Fruit fly (Drosophila melanogaster) whole organism, embryonic: ENCODE results near the gene Dlc90F.

Experiments used
- CG10565 ChIP-seq: fragments of 200-800 bp; sonication (Bioruptor generic); optimal IDR thresholded peaks from 3 replicates; lab custom pipeline; 2016; ENCODE audit warnings: missing biosample characterization, mild to moderate bottlenecking, missing genetic modification characterization
- CG10979 ChIP-seq: fragments of 200-800 bp; sonication (Bioruptor generic); optimal IDR thresholded peaks from 2 replicates; lab custom pipeline; 2018; ENCODE audit warnings: missing biosample characterization, mild to moderate bottlenecking, missing genetic modification characterization, moderate library complexity
- CG11695 ChIP-seq: fragments of 200-800 bp; sonication (Bioruptor generic); IDR thresholded peaks from 3 replicates; pipeline ENCODE4 v1.3.6; 2022; ENCODE audit warnings: missing biosample characterization, missing genetic modification characterization
- CG12155 ChIP-seq: fragments of 200-800 bp; sonication (Bioruptor generic); optimal IDR thresholded peaks from 3 replicates; lab custom pipeline; 2016; ENCODE audit warnings: missing biosample characterization, missing genetic modification characterization
- CG12219 ChIP-seq: fragments of 200-800 bp; sonication (Bioruptor generic); optimal IDR thresholded peaks from 3 replicates; lab custom pipeline; 2018; ENCODE audit warnings: missing biosample characterization, mild to moderate bottlenecking, missing genetic modification characterization
- CG14965 ChIP-seq: fragments of 200-800 bp; sonication (Bioruptor generic); optimal IDR thresholded peaks from 2 replicates; lab custom pipeline; 2016; ENCODE audit warnings: missing biosample characterization, missing genetic modification characterization, borderline replicate concordance
- CG17802 ChIP-seq: fragments of 200-800 bp; sonication (Bioruptor generic); optimal IDR thresholded peaks from 2 replicates; lab custom pipeline; 2018; ENCODE audit warnings: missing biosample characterization, mild to moderate bottlenecking, missing genetic modification characterization, moderate library complexity
- CG18599 ChIP-seq: fragments of 200-800 bp; sonication (Bioruptor generic); optimal IDR thresholded peaks from 3 replicates; lab custom pipeline; 2017; ENCODE audit warnings: missing biosample characterization, missing genetic modification characterization, mild to moderate bottlenecking, moderate library complexity, missing genetic modification reagents
- CG18764 ChIP-seq: fragments of 200-800 bp; sonication (Bioruptor generic); optimal IDR thresholded peaks from 3 replicates; lab custom pipeline; 2016; ENCODE audit warnings: missing biosample characterization, missing genetic modification characterization
- CG31224 ChIP-seq: fragments of 200-800 bp; sonication (Bioruptor generic); IDR thresholded peaks from 2 replicates; pipeline ENCODE4 v1.3.6; 2022; ENCODE audit warnings: missing biosample characterization, missing genetic modification characterization
- CG32772 ChIP-seq: fragments of 200-800 bp; sonication (Bioruptor generic); IDR thresholded peaks from 2 replicates; pipeline ENCODE4 v1.3.6; 2022; ENCODE audit warnings: missing biosample characterization, missing genetic modification characterization
- CG3995 ChIP-seq: fragments of 200-800 bp; sonication (Bioruptor generic); optimal IDR thresholded peaks from 3 replicates; lab custom pipeline; 2016; ENCODE audit warnings: missing biosample characterization, missing genetic modification characterization
- CG4820 ChIP-seq: fragments of 200-800 bp; sonication (Bioruptor generic); optimal IDR thresholded peaks from 3 replicates; lab custom pipeline; 2016; ENCODE audit warnings: missing biosample characterization, missing genetic modification characterization
- CG4854 ChIP-seq: fragments of 200-800 bp; sonication (Bioruptor generic); optimal IDR thresholded peaks from 2 replicates; lab custom pipeline; 2016; ENCODE audit warnings: missing biosample characterization, missing genetic modification characterization, inconsistent platforms
- CG6175 ChIP-seq: fragments of 200-800 bp; sonication (Bioruptor generic); IDR thresholded peaks from 3 replicates; pipeline ENCODE4 v1.3.6; 2022; ENCODE audit warnings: missing biosample characterization, missing genetic modification characterization
- CG6854 ChIP-seq: fragments of 200-800 bp; sonication (Bioruptor generic); optimal IDR thresholded peaks from 3 replicates; lab custom pipeline; 2017; ENCODE audit warnings: missing biosample characterization, mild to moderate bottlenecking, missing genetic modification characterization
- CG8290 ChIP-seq, 3 experiments: fragments of 200-800 bp; sonication (Bioruptor generic); optimal IDR thresholded peaks; 2 replicates each; lab custom pipeline; 2016 to 2019; ENCODE audit warnings: missing biosample characterization in 3 of 3, missing genetic modification characterization in 3 of 3, mild to moderate bottlenecking in 2 of 3, moderate library complexity in 1 of 3
- CG9817 ChIP-seq: fragments of 200-800 bp; sonication (Bioruptor generic); optimal IDR thresholded peaks from 2 replicates; lab custom pipeline; 2018; ENCODE audit warnings: missing biosample characterization, mild to moderate bottlenecking, missing genetic modification characterization, moderate library complexity
- Dbx ChIP-seq: fragments of 200-800 bp; sonication (Bioruptor generic); IDR thresholded peaks from 3 replicates; pipeline ENCODE4 v1.3.6; 2022; ENCODE audit warnings: missing biosample characterization, missing genetic modification characterization
- Dip3 ChIP-seq: fragments of 200-800 bp; sonication (Bioruptor generic); optimal IDR thresholded peaks from 3 replicates; lab custom pipeline; 2016; ENCODE audit warnings: missing biosample characterization, missing genetic modification characterization
- Doc3 ChIP-seq: fragments of 200-800 bp; sonication (Bioruptor generic); IDR thresholded peaks from 3 replicates; pipeline ENCODE4 v1.3.6; 2022; ENCODE audit warnings: missing biosample characterization, missing genetic modification characterization; ENCODE audit not compliant: partially characterized antibody
- Hr51 ChIP-seq, 2 experiments: fragments of 200-800 bp; sonication (Bioruptor generic); optimal IDR thresholded peaks; 2 replicates in 1 of 2; 3 replicates in 1 of 2; lab custom pipeline; 2016 to 2018; ENCODE audit warnings: missing biosample characterization in 2 of 2, missing genetic modification characterization in 2 of 2, mild to moderate bottlenecking in 1 of 2, moderate library complexity in 1 of 2
- Hsf ChIP-seq: fragments of 200-800 bp; sonication (Bioruptor generic); optimal IDR thresholded peaks from 3 replicates; lab custom pipeline; 2016; ENCODE audit warnings: missing biosample characterization, missing genetic modification characterization
- Oaz ChIP-seq: fragments of 200-800 bp; sonication (Bioruptor generic); IDR thresholded peaks from 2 replicates; pipeline ENCODE4 v1.3.6; 2022; ENCODE audit warnings: missing biosample characterization, missing genetic modification characterization
- Rfx ChIP-seq: fragments of 200-800 bp; sonication (Bioruptor generic); IDR thresholded peaks from 2 replicates; pipeline ENCODE4 v1.3.6; 2022; ENCODE audit warnings: missing biosample characterization, missing genetic modification characterization
- Scr ChIP-seq: fragments of 200-800 bp; sonication (Bioruptor generic); IDR thresholded peaks from 2 replicates; pipeline ENCODE4 v1.3.6; 2022; ENCODE audit warnings: missing biosample characterization, missing genetic modification characterization; ENCODE audit not compliant: partially characterized antibody
- ac ChIP-seq: fragments of 200-800 bp; sonication (Bioruptor generic); optimal IDR thresholded peaks from 3 replicates; lab custom pipeline; 2017; ENCODE audit warnings: missing biosample characterization, mild to moderate bottlenecking, missing genetic modification characterization
- ash1 ChIP-seq: fragments of 200-800 bp; sonication (Bioruptor generic); optimal IDR thresholded peaks from 2 replicates; lab custom pipeline; 2018; ENCODE audit warnings: missing biosample characterization, mild to moderate bottlenecking, missing genetic modification characterization
- chinmo ChIP-seq: fragments of 200-800 bp; sonication (Bioruptor generic); IDR thresholded peaks from 4 replicates; pipeline ENCODE4 v1.3.6; 2022; ENCODE audit warnings: missing biosample characterization, missing genetic modification characterization; ENCODE audit not compliant: partially characterized antibody
- crol ChIP-seq: fragments of 200-800 bp; sonication (Bioruptor generic); IDR thresholded peaks from 2 replicates; pipeline ENCODE4 v1.3.6; 2022; ENCODE audit warnings: missing biosample characterization, missing genetic modification characterization
- h ChIP-seq: fragments of >200 bp; optimal IDR thresholded peaks from 2 replicates; lab custom pipeline; 2017
- hkb ChIP-seq, 2 experiments: fragments of 200-800 bp in 1 of 2; fragments of >200 bp in 1 of 2; sonication (Bioruptor generic) in 1 of 2; IDR thresholded peaks in 1 of 2; optimal IDR thresholded peaks in 1 of 2; 2 replicates each; pipeline versions ENCODE4 v1.3.6 to Lab custom; 2017 to 2022; ENCODE audit warnings: missing biosample characterization in 1 of 2, missing genetic modification characterization in 1 of 2
- lilli ChIP-seq: fragments of 200-800 bp; sonication (Bioruptor generic); optimal IDR thresholded peaks from 3 replicates; lab custom pipeline; 2016; ENCODE audit warnings: missing biosample characterization, missing genetic modification characterization
- lov ChIP-seq, 2 experiments: fragments of 200-800 bp in 1 of 2; fragments of >200 bp in 1 of 2; sonication (Bioruptor generic) in 1 of 2; IDR thresholded peaks in 1 of 2; optimal IDR thresholded peaks in 1 of 2; 2 replicates in 1 of 2; 3 replicates in 1 of 2; pipeline versions ENCODE4 v1.3.6 to Lab custom; 2017 to 2022; ENCODE audit warnings: missing biosample characterization in 1 of 2, missing genetic modification characterization in 1 of 2
- mam ChIP-seq: fragments of 200-800 bp; sonication (Bioruptor generic); optimal IDR thresholded peaks from 3 replicates; lab custom pipeline; 2016; ENCODE audit warnings: missing biosample characterization, missing genetic modification characterization
- nerfin-1 ChIP-seq: fragments of 200-800 bp; sonication (Bioruptor generic); optimal IDR thresholded peaks from 3 replicates; lab custom pipeline; 2019; ENCODE audit warnings: missing biosample characterization, mild to moderate bottlenecking, missing genetic modification characterization, moderate library complexity
- odd ChIP-seq: fragments of 200-800 bp; sonication (Bioruptor generic); optimal IDR thresholded peaks from 2 replicates; lab custom pipeline; 2017; ENCODE audit warnings: missing biosample characterization, mild to moderate bottlenecking, missing genetic modification characterization
- pnt ChIP-seq: fragments of 200-800 bp; sonication (Bioruptor generic); optimal IDR thresholded peaks from 3 replicates; lab custom pipeline; 2016; ENCODE audit warnings: missing biosample characterization, missing genetic modification characterization
- pum ChIP-seq: fragments of 200-800 bp; sonication (Bioruptor generic); optimal IDR thresholded peaks from 2 replicates; lab custom pipeline; 2016; ENCODE audit warnings: missing biosample characterization, missing genetic modification characterization
- pzg ChIP-seq: fragments of 200-800 bp; sonication (Bioruptor generic); optimal IDR thresholded peaks from 3 replicates; lab custom pipeline; 2018; ENCODE audit warnings: missing biosample characterization, mild to moderate bottlenecking, missing genetic modification characterization, moderate library complexity
- run ChIP-seq: fragments of 200-800 bp; sonication (Bioruptor generic); optimal IDR thresholded peaks from 3 replicates; lab custom pipeline; 2018; ENCODE audit warnings: missing biosample characterization, mild to moderate bottlenecking, missing genetic modification characterization
- slbo ChIP-seq: fragments of 200-800 bp; sonication (Bioruptor generic); IDR thresholded peaks from 2 replicates; pipeline ENCODE4 v1.3.6; 2022; ENCODE audit warnings: missing biosample characterization, missing genetic modification characterization
- sqz ChIP-seq: fragments of 200-800 bp; sonication (Bioruptor generic); optimal IDR thresholded peaks from 3 replicates; lab custom pipeline; 2018; ENCODE audit warnings: missing biosample characterization, mild to moderate bottlenecking, missing genetic modification characterization
- tin ChIP-seq: fragments of 200-800 bp; sonication (Bioruptor generic); optimal IDR thresholded peaks from 3 replicates; lab custom pipeline; 2016; ENCODE audit warnings: missing biosample characterization, missing genetic modification characterization
- tll ChIP-seq, 2 experiments: fragments of 200-800 bp in 1 of 2; fragments of >200 bp in 1 of 2; sonication (Bioruptor generic) in 1 of 2; optimal IDR thresholded peaks; 2 replicates each; lab custom pipeline; 2017 to 2019; ENCODE audit warnings: missing biosample characterization in 2 of 2, missing genetic modification characterization in 2 of 2, mild to moderate bottlenecking in 1 of 2, moderate library complexity in 1 of 2
- unc-4 ChIP-seq: fragments of 200-800 bp; sonication (Bioruptor generic); IDR thresholded peaks from 2 replicates; pipeline ENCODE4 v1.3.6; 2022; ENCODE audit warnings: missing biosample characterization, missing genetic modification characterization; ENCODE audit not compliant: partially characterized antibody
- usp ChIP-seq: fragments of >200 bp; optimal IDR thresholded peaks from 2 replicates; lab custom pipeline; 2017; ENCODE audit warnings: missing biosample characterization, missing genetic modification characterization

Dlc90F gene

dm6 chr3R:18298298-18298899, 630 bp upstream of the Dlc90F start (continued):
- TF ChIP-seq pum (GFP tag; lab: Kevin White, UChicago) (no peak), nerfin-1 (tag; lab: Kevin White, UChicago) (peak; percentile 95), CG18599 (peak; percentile 54), CG12219 (peak; percentile 18), ash1 (GFP tag; lab: Kevin White, UChicago) (no peak), Scr (GFP tag; lab: Robert Waterston, UW) (no peak), hkb (optimal IDR thresholded peaks at IDR 0.05; lab: Kevin White, UChicago) (no peak), hkb (GFP tag; IDR thresholded peaks at IDR 0.05; lab: Robert Waterston, UW) (peak; percentile 19; the same call in 1 of the 2 replicates), pzg (GFP tag; lab: Kevin White, UChicago) (no peak), pnt (GFP tag; lab: Kevin White, UChicago) (peak; percentile 18), Dbx (GFP tag; lab: Robert Waterston, UW) (peak; percentile 54; the same call in 2 of the 3 replicates), sqz (GFP tag; lab: Kevin White, UChicago) (peak; percentile 8), CG8290 (GFP tag; optimal IDR thresholded peaks at IDR 0.05; lab: Kevin White, UChicago) (no peak), CG8290 (tag; optimal IDR thresholded peaks at IDR 0.05; lab: Kevin White, UChicago) (peak in 1 of 2 experiments; percentile 60), CG6854 (GFP tag; lab: Kevin White, UChicago) (peak; percentile 42), ac (peak; percentile 89), CG12155 (peak; percentile 54), CG10565 (GFP tag; lab: Kevin White, UChicago) (no peak), CG17802 (tag; lab: Kevin White, UChicago) (no peak), CG14965 (no peak), unc-4 (GFP tag; lab: Robert Waterston, UW) (no peak), CG4820 (GFP tag; lab: Kevin White, UChicago) (no peak), mam (GFP tag; lab: Kevin White, UChicago) (peak; percentile 25), lov (optimal IDR thresholded peaks at IDR 0.05; lab: Kevin White, UChicago) (no peak), lov (GFP tag; IDR thresholded peaks at IDR 0.05; lab: Robert Waterston, UW) (no peak), usp (no peak), Rfx (GFP tag; lab: Robert Waterston, UW) (peak; percentile 56), CG3995 (no peak), CG18764 (GFP tag; lab: Kevin White, UChicago) (peak; percentile 2), Oaz (GFP tag; lab: Robert Waterston, UW) (no peak), CG31224 (GFP tag; lab: Robert Waterston, UW) (no peak), tll (GFP tag; optimal IDR thresholded peaks at IDR 0.05; lab: Kevin White, UChicago) (peak in 1 of 2 experiments; percentile 57), chinmo (peak; percentile 60; the same call in 2 of the 4 replicates), Doc3 (no peak), CG32772 (GFP tag; lab: Robert Waterston, UW) (no peak), lilli (GFP tag; lab: Kevin White, UChicago) (peak; percentile 25), CG4854 (peak; percentile 29), CG11695 (GFP tag; lab: Robert Waterston, UW) (0 out of 3 replicates have a peak, but pooled peaks have one; percentile 1), h (no peak), CG10979 (tag; lab: Kevin White, UChicago) (no peak), CG9817 (tag; lab: Kevin White, UChicago) (peak; percentile 21), Dip3 (GFP tag; lab: Kevin White, UChicago) (peak; percentile 18), run (tag; lab: Kevin White, UChicago) (peak; percentile 31), tin (GFP tag; lab: Kevin White, UChicago) (no peak), crol (GFP tag; lab: Robert Waterston, UW) (peak; percentile 96), slbo (peak; percentile 38), Hsf (GFP tag; lab: Kevin White, UChicago) (no peak), Hr51 (GFP tag; optimal IDR thresholded peaks at IDR 0.05; lab: Kevin White, UChicago) (peak in 1 of 2 experiments; percentile 32), CG6175 (0 out of 3 replicates have a peak, but pooled peaks have one; percentile 32), odd (GFP tag; lab: Kevin White, UChicago) (peak; percentile 25)
